Fruit fly (Drosophila melanogaster): ENCODE measurements around the gene NetA.
A peak's percentile ranks its signal among the peaks of the same experiment; 100 is the strongest.

The NetA gene

DNA sequence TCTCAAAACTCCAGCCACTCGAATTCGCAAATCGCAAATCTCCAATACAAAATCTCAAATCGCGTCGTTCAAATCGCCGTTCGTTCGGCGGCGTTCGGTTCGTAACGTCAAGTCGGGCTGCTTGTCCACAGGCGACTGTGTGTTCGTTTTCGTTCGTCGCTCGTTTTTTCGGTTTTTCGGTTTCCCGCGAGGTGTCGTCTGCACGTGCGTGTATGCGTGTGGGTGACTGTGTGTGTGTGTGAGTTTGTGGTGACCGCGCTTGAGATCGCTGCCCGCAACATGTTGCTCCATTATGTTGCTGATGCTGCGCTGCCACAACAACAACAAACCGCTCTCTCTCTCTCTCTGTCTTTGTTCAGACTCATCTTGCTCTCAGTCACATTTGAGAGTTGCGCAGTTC is at the start of gene NetA:
Gene NetA (minus strand): TSS at position 238 of the 400 bp plus-strand sequence.
- no peak for TF ChIP-seq noc (tag; optimal IDR thresholded peaks at IDR 0.05)

DNA sequence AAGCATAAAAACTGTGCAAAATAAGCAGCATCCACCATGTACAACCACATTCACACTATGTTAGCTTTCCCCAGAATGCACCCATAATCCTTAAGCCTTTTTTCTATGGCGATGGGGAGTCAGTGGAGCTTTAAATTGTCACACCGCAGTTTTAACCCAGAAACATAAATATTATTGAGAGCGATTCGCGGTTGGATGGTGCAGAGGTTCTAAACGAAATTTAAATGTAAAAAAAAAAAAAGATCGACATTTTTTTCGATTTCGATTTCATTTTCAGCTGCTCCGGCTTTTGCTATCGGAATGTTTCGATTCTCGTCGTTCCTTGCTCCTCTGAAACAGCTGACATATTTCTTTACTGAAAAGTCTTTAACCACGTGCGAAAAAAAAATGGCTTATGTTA is 48.3 kb upstream of the NetA start, which contains the start of gene CG43088:
Gene CG43088 (plus strand): TSS at position 301 of the 400 bp plus-strand sequence.
- TF ChIP-seq noc (tag; optimal IDR thresholded peaks at IDR 0.05) = no peak

- TF ChIP-seq noc (tag; optimal IDR thresholded peaks at IDR 0.05) = no peak
Measured at dm6 chrX:14689108-14689507, 35.4 kb upstream of the NetA start.

dm6 chrX:14679189-14679588 is 25.5 kb upstream of the NetA start, which contains the start of gene CG5321:
Gene CG5321, plus strand, starts transcription at chrX:14679568.
- TF ChIP-seq noc (tag; optimal IDR thresholded peaks at IDR 0.05) = peak; percentile 89

dm6 chrX:14678128-14678527 is 24.4 kb upstream of the NetA start:
- TF ChIP-seq noc (tag; optimal IDR thresholded peaks at IDR 0.05) = no peak

dm6 chrX:14669233-14669632 is 15.5 kb upstream of the NetA start:
- TF ChIP-seq noc (tag; optimal IDR thresholded peaks at IDR 0.05) = no peak

dm6 chrX:14649742-14650141 is 4.0 kb downstream of the NetA start:
- TF ChIP-seq noc (tag; optimal IDR thresholded peaks at IDR 0.05) = no peak

DNA sequence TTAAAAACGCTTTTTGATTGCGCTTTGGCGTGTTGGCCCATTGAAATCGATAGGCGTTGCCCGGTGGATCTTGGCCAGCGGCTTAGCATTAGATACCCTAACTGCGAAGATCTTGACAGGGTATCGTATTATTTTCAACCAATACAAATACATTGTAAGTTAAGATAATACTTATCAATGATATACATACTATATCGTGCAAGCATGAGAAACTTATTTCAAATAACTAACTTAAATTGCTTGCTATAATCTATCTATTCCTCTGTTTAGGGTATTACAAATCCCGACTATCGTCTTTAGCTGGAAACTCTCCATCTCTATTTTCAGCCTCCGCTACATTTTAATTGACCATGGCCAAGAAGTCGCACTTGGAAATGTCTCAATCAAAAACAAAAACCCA is 19.0 kb downstream of the NetA start:
- no peak for TF ChIP-seq noc (tag; optimal IDR thresholded peaks at IDR 0.05)

DNA sequence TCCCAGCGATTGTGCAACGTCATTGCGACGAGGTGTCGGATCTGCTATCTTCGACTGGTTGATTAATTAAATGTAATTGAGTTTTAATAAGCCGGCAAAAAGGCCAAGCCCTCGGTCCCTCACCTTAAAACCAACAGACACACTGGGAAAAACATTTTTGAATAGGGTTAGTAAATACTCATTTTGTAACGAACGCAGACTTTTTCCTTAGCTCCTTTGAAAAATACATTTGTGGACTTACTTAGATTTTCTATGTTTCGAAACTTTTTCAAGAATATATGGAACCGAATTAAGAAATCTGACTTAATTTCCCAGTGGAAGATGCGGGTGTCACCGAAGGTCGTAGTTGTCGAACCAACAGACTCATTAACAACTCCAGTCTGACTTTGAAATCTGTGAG is 19.5 kb downstream of the NetA start:
- no peak for TF ChIP-seq noc (tag; optimal IDR thresholded peaks at IDR 0.05)

DNA sequence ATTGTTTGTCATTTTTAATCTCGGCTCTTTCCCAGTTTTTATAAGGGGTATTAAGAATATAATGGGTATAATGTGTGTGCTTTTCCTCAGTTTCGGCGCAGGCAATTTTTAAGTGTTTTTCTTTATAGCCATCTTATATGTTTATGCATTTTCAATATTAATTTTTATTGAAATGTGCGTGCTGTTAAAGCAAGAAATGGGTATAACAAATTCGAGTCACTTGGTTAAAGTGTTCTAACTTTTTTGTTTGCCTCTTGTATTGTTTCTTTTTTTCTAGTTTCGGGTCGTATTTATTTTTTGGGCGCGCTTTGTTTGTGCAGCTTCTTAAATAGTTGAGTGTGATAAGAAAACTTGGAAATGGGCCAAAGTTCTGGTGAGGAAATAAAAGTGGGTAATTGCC is 20.6 kb downstream of the NetA start:
- no peak for TF ChIP-seq noc (tag; optimal IDR thresholded peaks at IDR 0.05)

dm6 chrX:14629411-14629810 is 24.3 kb downstream of the NetA start:
- TF ChIP-seq noc (tag; optimal IDR thresholded peaks at IDR 0.05) = no peak

- no peak for TF ChIP-seq noc (tag; optimal IDR thresholded peaks at IDR 0.05)
Measured at dm6 chrX:14627080-14627796, 26.5 kb downstream of the NetA start.

DNA sequence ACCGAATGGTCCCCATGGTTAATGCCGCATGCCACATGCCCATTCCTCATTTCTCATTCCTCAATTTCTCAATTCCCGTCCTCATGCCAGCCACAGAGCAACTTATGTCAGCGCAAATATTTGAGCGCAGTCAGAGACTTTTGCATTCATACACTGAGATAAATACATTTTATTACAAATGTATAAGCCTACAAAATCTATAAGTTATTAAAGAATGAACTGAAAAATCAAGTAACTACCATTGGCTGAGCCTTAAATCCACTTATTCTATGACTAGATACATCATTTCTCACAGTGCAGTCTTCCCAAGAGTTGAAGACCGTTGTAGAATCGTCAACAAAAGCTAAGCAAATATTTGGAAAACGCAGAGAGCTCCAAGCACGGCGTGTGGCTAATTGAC is 31.5 kb downstream of the NetA start:
- TF ChIP-seq noc (tag; optimal IDR thresholded peaks at IDR 0.05) = no peak

DNA sequence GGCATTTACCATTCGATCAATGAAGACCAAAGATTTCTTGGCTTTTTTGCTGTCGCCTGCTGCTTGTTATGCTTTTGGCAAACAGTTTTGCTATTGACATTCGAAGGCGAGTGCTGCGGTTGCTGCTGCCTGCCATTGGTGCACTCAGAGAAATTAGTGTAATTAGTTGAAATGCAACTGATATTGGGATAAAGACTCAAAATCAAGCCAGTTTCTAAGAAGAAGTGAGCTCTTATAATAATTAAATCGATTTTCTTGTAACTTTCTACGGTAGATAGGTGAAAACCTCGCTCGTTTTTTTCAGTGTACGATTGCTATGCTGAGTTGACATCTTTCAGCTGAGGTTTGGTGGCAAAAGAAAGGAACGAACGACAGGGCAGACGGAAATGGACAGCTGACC is 32.3 kb downstream of the NetA start:
- TF ChIP-seq noc (tag; optimal IDR thresholded peaks at IDR 0.05) = no peak

dm6 chrX:14612302-14612701 is 41.4 kb downstream of the NetA start:
- TF ChIP-seq noc (tag; optimal IDR thresholded peaks at IDR 0.05) = no peak

DNA sequence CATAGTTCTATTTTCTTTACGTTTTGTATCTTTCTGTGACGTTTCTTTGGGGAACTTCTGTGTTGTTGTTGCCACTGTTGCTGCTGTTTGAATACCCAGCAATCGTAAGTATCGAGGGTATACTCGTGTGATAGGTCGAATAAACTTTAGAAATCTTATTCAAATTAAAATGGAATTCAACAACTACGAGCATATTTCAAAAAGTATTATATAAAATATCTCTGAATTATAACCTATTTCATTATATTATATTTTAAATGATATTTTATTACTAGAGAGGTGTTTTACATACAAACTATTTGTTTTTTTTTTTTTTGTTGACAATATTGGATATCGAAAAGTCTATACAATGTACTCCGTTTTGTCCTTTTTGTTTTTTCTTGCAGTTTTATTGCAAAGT is 44.5 kb downstream of the NetA start:
- TF ChIP-seq noc (tag; optimal IDR thresholded peaks at IDR 0.05) = no peak

DNA sequence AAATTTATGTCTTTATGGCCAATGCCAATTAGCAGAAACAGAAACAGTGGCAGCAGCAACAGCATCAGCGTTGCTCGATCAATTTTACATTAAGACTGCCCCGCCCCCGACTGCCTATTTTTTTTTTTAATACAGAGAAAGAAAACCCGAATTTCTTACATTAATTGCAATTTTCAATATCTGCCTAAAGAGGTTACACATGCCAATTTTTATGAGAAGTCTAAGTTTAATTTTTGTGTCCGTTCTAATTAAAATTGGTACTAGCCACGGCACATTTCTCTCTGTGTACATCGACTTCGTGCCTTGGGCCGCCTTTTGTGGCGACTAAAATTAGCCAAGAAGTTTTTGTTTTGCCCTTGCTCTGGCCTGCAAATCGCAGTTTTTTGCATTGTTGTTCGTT is 46.9 kb downstream of the NetA start:
- no peak for TF ChIP-seq noc (tag; optimal IDR thresholded peaks at IDR 0.05)

DNA sequence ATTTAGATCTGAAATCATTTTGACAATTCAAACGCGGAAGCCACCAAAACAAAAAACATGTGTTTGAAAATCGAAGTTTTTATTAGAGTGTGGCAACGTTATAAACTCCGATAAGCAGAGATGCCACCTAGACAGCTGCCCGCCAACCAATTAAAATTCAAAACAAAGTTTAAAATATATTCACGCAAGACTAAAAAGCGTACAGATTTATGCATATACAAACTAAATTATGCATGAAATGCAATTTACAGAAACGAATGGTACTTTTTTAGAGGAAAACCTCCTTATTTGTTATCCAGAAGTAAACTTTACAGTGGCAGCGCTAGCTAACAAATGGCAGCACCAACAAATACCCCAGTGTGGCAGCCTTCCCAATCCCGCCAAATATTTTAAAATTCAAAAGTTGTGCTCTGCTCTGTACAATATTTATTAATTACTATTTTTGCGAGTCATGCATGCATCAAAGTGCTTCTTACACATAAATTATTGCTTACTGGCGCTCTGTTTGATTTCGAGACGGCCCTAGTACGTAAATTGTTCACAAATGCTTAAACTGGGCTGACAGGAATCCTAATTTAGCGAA is 50.0 kb downstream of the NetA start:
- TF ChIP-seq noc (tag; optimal IDR thresholded peaks at IDR 0.05) = no peak
